Worm (Caenorhabditis elegans): ENCODE measurements around the gene R04A9.9.
"Not testable (repeated sequence)": the region's sequence is repeated elsewhere in the genome, so short reads cannot be mapped to it uniquely, and the experiment has no call there.

R04A9.9 gene

ce11 chrX:353134-353669, 37.2 kb downstream of the R04A9.9 start, which contains the start of gene sor-3:
Gene sor-3, plus strand, starts transcription at chrX:353619.
- no peak for TF ChIP-seq nhr-10 (tag; optimal IDR thresholded peaks at IDR 0.05)
- TF ChIP-seq crh-2 (tag; optimal IDR thresholded peaks at IDR 0.05): peak; percentile 89
- peak; percentile 96 for TF ChIP-seq unc-55 (GFP tag; optimal IDR thresholded peaks at IDR 0.05)
- peak; percentile 82 for TF ChIP-seq C34F6.9 (tag; optimal IDR thresholded peaks at IDR 0.05)
- no peak for TF ChIP-seq ztf-11 (tag; optimal IDR thresholded peaks at IDR 0.05)
- peak; percentile 67 for TF ChIP-seq nhr-25 (tag; optimal IDR thresholded peaks at IDR 0.05)
- TF ChIP-seq zag-1 (tag; optimal IDR thresholded peaks at IDR 0.05): peak; percentile 62
- no peak for TF ChIP-seq nhr-237 (tag; optimal IDR thresholded peaks at IDR 0.05)
- peak; percentile 81 for TF ChIP-seq nhr-21 (tag; optimal IDR thresholded peaks at IDR 0.05)
- no peak for TF ChIP-seq ZK546.5 (tag; optimal IDR thresholded peaks at IDR 0.05)
- peak; percentile 66 for TF ChIP-seq sem-4 (tag; optimal IDR thresholded peaks at IDR 0.05)
- no peak for TF ChIP-seq ceh-16 (tag; optimal IDR thresholded peaks at IDR 0.05)
- peak; percentile 86 for TF ChIP-seq lin-13 (GFP tag; optimal IDR thresholded peaks at IDR 0.05)
- peak; percentile 10 for TF ChIP-seq blmp-1 (tag; optimal IDR thresholded peaks at IDR 0.05; ENCODE audit: insufficient read depth)
- TF ChIP-seq lsy-2 (tag; optimal IDR thresholded peaks at IDR 0.05): peak; percentile 65 to 87
- no peak for TF ChIP-seq dmd-4 (tag; optimal IDR thresholded peaks at IDR 0.05)
- peak; percentile 45 for TF ChIP-seq Y55F3AM.14 (GFP tag; optimal IDR thresholded peaks at IDR 0.05)
- TF ChIP-seq sma-3 (GFP tag; optimal IDR thresholded peaks at IDR 0.05): peak; percentile 83
- TF ChIP-seq fos-1 (tag; optimal IDR thresholded peaks at IDR 0.05): peak; percentile 85
- peak; percentile 41 for TF ChIP-seq nhr-6 (tag; optimal IDR thresholded peaks at IDR 0.05)
- peak; percentile 74 for TF ChIP-seq F13H6.1 (tag; optimal IDR thresholded peaks at IDR 0.05)
- TF ChIP-seq gmeb-1 (tag; optimal IDR thresholded peaks at IDR 0.05): peak; percentile 77
- TF ChIP-seq alr-1 (tag; optimal IDR thresholded peaks at IDR 0.05): peak; percentile 48
- peak; percentile 69 for TF ChIP-seq mab-5 (tag; optimal IDR thresholded peaks at IDR 0.05)
- TF ChIP-seq skn-1 (tag; optimal IDR thresholded peaks at IDR 0.05): peak; percentile 40
- TF ChIP-seq elt-3 (tag; optimal IDR thresholded peaks at IDR 0.05): no peak
- TF ChIP-seq nhr-12 (tag; optimal IDR thresholded peaks at IDR 0.05): peak; percentile 36
- TF ChIP-seq snpc-4 (tag; optimal IDR thresholded peaks at IDR 0.05): no peak
- peak; percentile 50 for TF ChIP-seq lin-11 (tag; optimal IDR thresholded peaks at IDR 0.05)
- TF ChIP-seq sma-9 (GFP tag; optimal IDR thresholded peaks at IDR 0.05): peak; percentile 64
- TF ChIP-seq sma-9 (tag; optimal IDR thresholded peaks at IDR 0.05): no peak
- TF ChIP-seq egl-27 (tag; optimal IDR thresholded peaks at IDR 0.05): peak; percentile 83
- peak; percentile 7 to 48 for TF ChIP-seq mdl-1 (tag; optimal IDR thresholded peaks at IDR 0.05)
- TF ChIP-seq ztf-4 (tag; optimal IDR thresholded peaks at IDR 0.05): peak; percentile 79
- peak; percentile 91 for TF ChIP-seq nhr-129 (tag; optimal IDR thresholded peaks at IDR 0.05)

DNA sequence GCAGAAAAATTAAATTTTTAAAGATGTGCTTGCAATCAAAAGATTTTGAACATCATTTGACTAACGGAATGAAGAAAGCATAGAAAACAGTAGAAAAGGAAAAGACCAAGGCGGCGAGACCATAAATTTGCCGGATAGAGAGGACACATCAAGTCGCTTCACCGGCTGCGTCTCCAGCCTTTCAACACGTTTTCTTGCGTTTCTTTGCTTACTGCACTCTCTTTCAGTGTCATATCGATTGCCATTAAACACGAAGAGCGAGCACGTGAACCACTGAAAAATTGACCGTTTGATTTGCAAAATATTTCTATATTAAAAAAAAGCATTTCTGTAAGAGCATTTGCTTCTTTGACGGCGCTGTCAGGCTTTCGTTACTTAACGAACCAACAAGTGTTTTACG, 42.2 kb downstream of the R04A9.9 start:
- TF ChIP-seq nhr-129 (tag; optimal IDR thresholded peaks at IDR 0.05) (peak; percentile 46), C34F6.9 (tag; optimal IDR thresholded peaks at IDR 0.05) (peak; percentile 63), nhr-23 (tag; optimal IDR thresholded peaks at IDR 0.05) (no peak), mdl-1 (tag; optimal IDR thresholded peaks at IDR 0.05) (peak in 1 of 2 experiments; percentile 60), mab-5 (tag; optimal IDR thresholded peaks at IDR 0.05) (peak; percentile 50), lsy-2 (tag; optimal IDR thresholded peaks at IDR 0.05) (peak in 1 of 2 experiments; percentile 40), crh-2 (tag; optimal IDR thresholded peaks at IDR 0.05) (peak; percentile 31), nhr-237 (tag; optimal IDR thresholded peaks at IDR 0.05) (no peak), Y55F3AM.14 (GFP tag; optimal IDR thresholded peaks at IDR 0.05) (no peak), unc-55 (GFP tag; optimal IDR thresholded peaks at IDR 0.05) (peak; percentile 58)

- TF ChIP-seq nhr-77, nhr-10, F13H6.1 (tag; optimal IDR thresholded peaks at IDR 0.05): not testable (repeated sequence)
These were observed 43.3 kb downstream of the R04A9.9 start, which contains the start of gene C04E7.3 for ce11 chrX:347117-347516. Gene C04E7.3, minus strand, starts transcription at chrX:347217.

DNA sequence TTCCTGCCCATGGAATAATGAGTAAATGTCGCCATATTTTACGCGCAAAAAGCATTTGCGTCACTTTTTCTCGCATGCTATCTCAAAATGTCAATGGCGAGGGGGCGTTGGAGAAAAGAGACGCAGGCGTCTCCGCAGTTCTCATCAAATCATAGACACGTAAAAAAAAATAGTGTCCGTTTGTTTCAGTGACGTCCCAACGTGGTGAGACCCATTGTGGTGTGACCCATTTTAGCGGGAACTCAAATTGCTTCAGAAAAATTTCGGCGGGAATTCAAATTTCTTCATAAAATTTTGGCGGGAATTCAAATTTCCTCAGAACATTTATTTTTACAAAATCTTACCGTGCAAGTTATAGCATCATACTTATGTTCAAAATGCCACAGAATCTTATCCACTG, 46.5 kb downstream of the R04A9.9 start:
- TF ChIP-seq crh-2 (tag; optimal IDR thresholded peaks at IDR 0.05) (peak; percentile 14), R02D3.7 (tag; optimal IDR thresholded peaks at IDR 0.05) (no peak), Y55F3AM.14 (GFP tag; optimal IDR thresholded peaks at IDR 0.05) (no peak), ceh-82 (tag; optimal IDR thresholded peaks at IDR 0.05) (no peak)

Measured in whole organism, L2 larva.